Worm (Caenorhabditis elegans): ENCODE measurements around the gene cdh-3.
A peak's percentile ranks its signal among the peaks of the same experiment; 100 is the strongest.

cdh-3 gene

DNA sequence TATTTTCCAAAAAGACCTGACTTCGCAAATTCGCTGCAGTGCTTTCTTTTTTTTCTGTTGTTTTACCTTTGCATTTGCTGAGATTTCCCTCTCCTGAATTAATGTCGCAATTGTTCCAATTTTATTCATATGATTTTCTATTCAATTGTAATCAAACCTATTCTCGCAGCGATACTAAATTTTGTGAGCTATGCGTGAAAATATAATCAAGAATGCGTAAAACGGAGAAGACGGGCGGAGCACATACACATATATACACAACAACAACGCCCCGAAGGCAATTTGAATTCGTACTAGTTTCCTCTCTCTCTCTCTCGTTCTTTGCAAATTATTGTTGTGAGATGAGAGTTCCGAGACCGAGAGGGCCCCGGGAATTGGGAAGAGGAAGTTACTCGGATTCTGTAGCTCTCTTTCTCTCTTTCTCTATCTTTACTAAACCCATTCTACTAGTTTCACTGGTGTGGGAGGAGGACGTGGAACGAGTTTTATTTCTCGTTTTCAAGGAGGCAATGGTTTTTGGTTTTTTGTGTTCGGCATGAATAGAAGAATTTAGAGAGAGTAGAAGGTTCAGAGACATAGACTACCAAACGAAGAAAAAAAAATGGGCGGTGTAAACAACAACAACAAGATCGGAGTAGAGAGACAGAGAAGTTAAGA lies 30.7 kb downstream of the cdh-3 start (continued):
- no peak for TF ChIP-seq lin-1 (GFP tag; IDR thresholded peaks at IDR 0.05)
- no peak for TF ChIP-seq cey-2 (tag; optimal IDR thresholded peaks at IDR 0.05; ENCODE audit: borderline replicate concordance, insufficient read depth)
- TF ChIP-seq F26F4.8 (GFP tag; conservative IDR thresholded peaks at IDR 0.05) = no peak
- peak; percentile 72 for TF ChIP-seq fkh-10 (GFP tag; optimal IDR thresholded peaks at IDR 0.05)
- TF ChIP-seq snpc-1.2 (GFP tag; IDR thresholded peaks at IDR 0.05) = no peak
- no peak for TF ChIP-seq Y5F2A.4 (GFP tag; optimal IDR thresholded peaks at IDR 0.05)
- peak in 1 of 2 experiments; percentile 55 for TF ChIP-seq lsy-2 (tag; optimal IDR thresholded peaks at IDR 0.05)
- TF ChIP-seq nhr-111 (GFP tag; optimal IDR thresholded peaks at IDR 0.05) = no peak
- no peak for TF ChIP-seq F44E2.7 (GFP tag; IDR thresholded peaks at IDR 0.05)
- no peak for TF ChIP-seq mxl-3 (GFP tag; optimal IDR thresholded peaks at IDR 0.05)
- TF ChIP-seq ctbp-1 (GFP tag; IDR thresholded peaks at IDR 0.05) = peak; percentile 51; the same call in 1 of the 2 replicates
- TF ChIP-seq dmd-6 (GFP tag; IDR thresholded peaks at IDR 0.05) = 0 out of 2 replicates have a peak, but pooled peaks have one; percentile 23
- no peak for TF ChIP-seq Y48G9A.11 (GFP tag; IDR thresholded peaks at IDR 0.05)
- TF ChIP-seq duxl-1 (tag; optimal IDR thresholded peaks at IDR 0.05; ENCODE audit: poor library complexity) = no peak
- TF ChIP-seq dmd-8 (GFP tag; IDR thresholded peaks at IDR 0.05) = no peak
- no peak for TF ChIP-seq unc-39 (tag; optimal IDR thresholded peaks at IDR 0.05)
- TF ChIP-seq nhr-41 (GFP tag; IDR thresholded peaks at IDR 0.05) = no peak
- peak; percentile 38 for TF ChIP-seq ama-1 (optimal IDR thresholded peaks at IDR 0.05)
- peak; percentile 44 for TF ChIP-seq zip-2 (tag; optimal IDR thresholded peaks at IDR 0.05)
- no peak for TF ChIP-seq madf-9 (GFP tag; conservative IDR thresholded peaks at IDR 0.05)
- TF ChIP-seq ZK546.5 (tag; optimal IDR thresholded peaks at IDR 0.05) = no peak
- peak; percentile 68 for TF ChIP-seq dve-1 (tag; optimal IDR thresholded peaks at IDR 0.05; ENCODE audit: insufficient read depth)
- no peak for TF ChIP-seq ceh-28 (tag; optimal IDR thresholded peaks at IDR 0.05)

DNA sequence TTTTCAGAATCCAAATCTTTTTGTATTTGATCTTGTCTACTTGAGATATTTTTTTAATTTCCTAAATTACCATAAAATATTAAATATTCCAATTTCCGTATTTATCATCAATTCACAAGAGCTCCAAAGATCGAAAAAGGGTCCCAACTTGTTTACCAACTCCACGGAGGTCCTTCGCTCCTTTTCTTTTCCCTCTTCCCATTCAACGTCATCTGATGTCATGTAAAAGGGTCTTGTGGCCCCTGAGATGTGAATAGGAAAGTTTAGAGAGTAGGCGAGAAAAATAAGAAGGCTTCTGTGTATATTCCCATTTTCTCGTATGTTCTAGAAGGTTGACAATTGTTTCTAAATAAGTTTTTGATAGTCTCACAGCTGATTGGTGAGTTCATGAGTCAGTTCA lies 31.2 kb downstream of the cdh-3 start:
- TF ChIP-seq Y105C5A.15 (GFP tag; IDR thresholded peaks at IDR 0.05) (no peak), hlh-30 (tag; optimal IDR thresholded peaks at IDR 0.05; ENCODE audit: insufficient read depth) (peak; percentile 25), zfp-2 (tag; optimal IDR thresholded peaks at IDR 0.05) (no peak), dmd-9 (GFP tag; IDR thresholded peaks at IDR 0.05) (no peak), zip-11 (GFP tag; IDR thresholded peaks at IDR 0.05) (no peak), fkh-10 (GFP tag; optimal IDR thresholded peaks at IDR 0.05) (peak; percentile 64), nhr-48 (tag; optimal IDR thresholded peaks at IDR 0.05) (no peak), F26F4.8 (GFP tag; conservative IDR thresholded peaks at IDR 0.05) (no peak), spr-3 (GFP tag; optimal IDR thresholded peaks at IDR 0.05) (no peak), ceh-44 (GFP tag; IDR thresholded peaks at IDR 0.05) (no peak), nhr-42 (GFP tag; IDR thresholded peaks at IDR 0.05) (no peak), zfp-3 (GFP tag; conservative IDR thresholded peaks at IDR 0.05) (no peak), lsy-2 (tag; optimal IDR thresholded peaks at IDR 0.05) (no peak), dpl-1 (GFP tag; optimal IDR thresholded peaks at IDR 0.05) (no peak), tra-1 (GFP tag; IDR thresholded peaks at IDR 0.05) (0 out of 2 replicates have a peak, but pooled peaks have one; percentile 6), snpc-1.2 (GFP tag; IDR thresholded peaks at IDR 0.05) (no peak), rbr-2 (tag; optimal IDR thresholded peaks at IDR 0.05) (no peak), mxl-2 (GFP tag; conservative IDR thresholded peaks at IDR 0.05) (no peak), ztf-11 (tag; optimal IDR thresholded peaks at IDR 0.05) (no peak), mes-2 (tag; optimal IDR thresholded peaks at IDR 0.05; ENCODE audit: poor library complexity, severe bottlenecking) (no peak), nhr-11 (tag; optimal IDR thresholded peaks at IDR 0.05) (no peak), aha-1 (tag) (peak; percentile 48), ctbp-1 (GFP tag; IDR thresholded peaks at IDR 0.05) (0 out of 2 replicates have a peak, but pooled peaks have one; percentile 29), unc-62 (GFP tag; optimal IDR thresholded peaks at IDR 0.05 in 1 of 2) (peak in 1 of 2 experiments; percentile 16), unc-62 (tag; optimal IDR thresholded peaks at IDR 0.05) (no peak), snpc-4 (tag; optimal IDR thresholded peaks at IDR 0.05) (no peak), dve-1 (tag; optimal IDR thresholded peaks at IDR 0.05; ENCODE audit: insufficient read depth) (no peak), mxl-3 (GFP tag; optimal IDR thresholded peaks at IDR 0.05) (no peak)
